Worm (Caenorhabditis elegans) whole organism, late embryonic: ENCODE data around the gene F37B4.15.

ENCODE experiments used
- C08G9.2 ChIP-seq: sonication (generic microtip); optimal IDR thresholded peaks from 2 replicates; lab custom pipeline; 2016; ENCODE audit warnings: mild to moderate bottlenecking, missing genetic modification characterization, moderate library complexity, missing compliant biosample characterization
- K09A11.1 ChIP-seq: sonication (generic microtip); optimal IDR thresholded peaks from 2 replicates; lab custom pipeline; 2017; ENCODE audit warnings: antibody characterized with exemption, mild to moderate bottlenecking, missing genetic modification characterization, missing compliant biosample characterization; ENCODE audit not compliant: insufficient read depth
- T23F11.4 ChIP-seq: fragments of 200-800 bp; sonication (Bioruptor generic); optimal IDR thresholded peaks from 2 replicates; lab custom pipeline; 2018; ENCODE audit warnings: mild to moderate bottlenecking, missing genetic modification characterization, missing compliant biosample characterization
- Y22D7AL.16 ChIP-seq: sonication (generic microtip); optimal IDR thresholded peaks from 2 replicates; lab custom pipeline; 2016; ENCODE audit warnings: missing genetic modification characterization, missing compliant biosample characterization
- ahr-1 ChIP-seq: sonication (generic microtip); optimal IDR thresholded peaks from 2 replicates; lab custom pipeline; 2016; ENCODE audit warnings: missing genetic modification characterization, missing compliant biosample characterization
- ama-1 ChIP-seq: fragments of 150-350 bp; optimal IDR thresholded peaks from 2 replicates; lab custom pipeline; 2014
- ceh-14 ChIP-seq: sonication (generic microtip); optimal IDR thresholded peaks from 2 replicates; lab custom pipeline; 2016; ENCODE audit warnings: missing genotype, missing genetic modification characterization, missing compliant biosample characterization
- ceh-2 ChIP-seq: sonication (generic microtip); optimal IDR thresholded peaks from 2 replicates; lab custom pipeline; 2016; ENCODE audit warnings: missing genotype, missing genetic modification characterization, missing compliant biosample characterization
- ceh-22 ChIP-seq: sonication (generic microtip); optimal IDR thresholded peaks from 2 replicates; lab custom pipeline; 2017; ENCODE audit warnings: missing biosample characterization, missing genetic modification characterization
- ceh-24 ChIP-seq: sonication (generic microtip); optimal IDR thresholded peaks from 2 replicates; lab custom pipeline; 2016; ENCODE audit warnings: mild to moderate bottlenecking, missing genetic modification characterization, missing compliant biosample characterization
- ceh-30 ChIP-seq: fragments of 150-350 bp; optimal IDR thresholded peaks from 2 replicates; lab custom pipeline; 2014; ENCODE audit warnings: missing biosample characterization, missing genetic modification characterization
- ceh-31 ChIP-seq: sonication (generic microtip); optimal IDR thresholded peaks from 2 replicates; lab custom pipeline; 2016; ENCODE audit warnings: missing genetic modification characterization, missing compliant biosample characterization
- ceh-34 ChIP-seq: sonication (generic microtip); optimal IDR thresholded peaks from 2 replicates; lab custom pipeline; 2016; ENCODE audit warnings: mild to moderate bottlenecking, missing genetic modification characterization, missing compliant biosample characterization
- ceh-48 ChIP-seq: sonication (generic microtip); optimal IDR thresholded peaks from 2 replicates; lab custom pipeline; 2016; ENCODE audit warnings: missing genetic modification characterization, inconsistent platforms, missing compliant biosample characterization
- ceh-9 ChIP-seq: sonication (generic microtip); optimal IDR thresholded peaks from 2 replicates; lab custom pipeline; 2016; ENCODE audit warnings: mild to moderate bottlenecking, missing genetic modification characterization, inconsistent platforms, missing compliant biosample characterization
- dve-1 ChIP-seq: sonication (generic microtip); optimal IDR thresholded peaks from 2 replicates; lab custom pipeline; 2017; ENCODE audit warnings: antibody characterized with exemption, mild to moderate bottlenecking, missing genetic modification characterization, missing compliant biosample characterization
- elt-4 ChIP-seq: sonication (generic microtip); optimal IDR thresholded peaks from 2 replicates; lab custom pipeline; 2016; ENCODE audit warnings: missing genetic modification characterization, missing compliant biosample characterization
- eyg-1 ChIP-seq: sonication (generic microtip); optimal IDR thresholded peaks from 2 replicates; lab custom pipeline; 2016; ENCODE audit warnings: missing genotype, missing genetic modification characterization, missing compliant biosample characterization
- fkh-10 ChIP-seq: fragments of 150-350 bp; optimal IDR thresholded peaks from 2 replicates; lab custom pipeline; 2014; ENCODE audit warnings: missing biosample characterization, missing genetic modification reagents, missing genetic modification characterization
- hlh-15 ChIP-seq: sonication (generic microtip); optimal IDR thresholded peaks from 2 replicates; lab custom pipeline; 2016; ENCODE audit warnings: missing genetic modification characterization, missing compliant biosample characterization
- hlh-8 ChIP-seq: sonication (generic microtip); optimal IDR thresholded peaks from 2 replicates; lab custom pipeline; 2016; ENCODE audit warnings: missing genotype, missing genetic modification characterization, missing compliant biosample characterization
- lim-6 ChIP-seq: sonication (generic microtip); optimal IDR thresholded peaks from 2 replicates; lab custom pipeline; 2016; ENCODE audit warnings: missing genetic modification characterization, missing compliant biosample characterization
- lin-11 ChIP-seq: fragments of 200-800 bp; sonication (Bioruptor generic); optimal IDR thresholded peaks from 2 replicates; lab custom pipeline; 2018; ENCODE audit warnings: mild to moderate bottlenecking, missing genetic modification characterization, missing compliant biosample characterization
- madf-2 ChIP-seq: sonication (generic microtip); optimal IDR thresholded peaks from 2 replicates; lab custom pipeline; 2017; ENCODE audit warnings: missing genetic modification characterization, missing compliant biosample characterization
- nfya-1 ChIP-seq: sonication (generic microtip); optimal IDR thresholded peaks from 2 replicates; lab custom pipeline; 2017; ENCODE audit warnings: missing genetic modification characterization, mild to moderate bottlenecking, missing compliant biosample characterization, antibody characterized with exemption, moderate library complexity
- nhr-232 ChIP-seq: sonication (generic microtip); optimal IDR thresholded peaks from 2 replicates; lab custom pipeline; 2016; ENCODE audit warnings: missing genetic modification characterization, missing compliant biosample characterization
- pag-3 ChIP-seq: sonication (generic microtip); optimal IDR thresholded peaks from 2 replicates; lab custom pipeline; 2016; ENCODE audit warnings: missing compliant biosample characterization, missing genetic modification characterization, borderline replicate concordance
- pat-9 ChIP-seq: fragments of 200-800 bp; sonication (Bioruptor generic); optimal IDR thresholded peaks from 2 replicates; lab custom pipeline; 2018; ENCODE audit warnings: mild to moderate bottlenecking, missing genetic modification characterization, moderate library complexity, missing compliant biosample characterization
- pha-4 ChIP-seq: fragments of 150-350 bp; optimal IDR thresholded peaks from 2 replicates; lab custom pipeline; 2018; ENCODE audit warnings: missing biosample characterization, missing genetic modification reagents, missing genetic modification characterization
- pqm-1 ChIP-seq: sonication (generic microtip); optimal IDR thresholded peaks from 2 replicates; lab custom pipeline; 2016; ENCODE audit warnings: missing genetic modification characterization, missing compliant biosample characterization
- rnt-1 ChIP-seq: sonication (generic microtip); optimal IDR thresholded peaks from 2 replicates; lab custom pipeline; 2016; ENCODE audit warnings: missing genetic modification characterization, missing compliant biosample characterization
- sdc-2 ChIP-seq: sonication (generic microtip); optimal IDR thresholded peaks from 2 replicates; lab custom pipeline; 2016; ENCODE audit warnings: missing genotype, missing genetic modification characterization, missing compliant biosample characterization
- sox-2 ChIP-seq: fragments of 200-800 bp; sonication (Bioruptor generic); IDR thresholded peaks from 2 replicates; pipeline ENCODE4 v1.3.6; 2022; ENCODE audit warnings: missing genetic modification reagents, missing genetic modification characterization, missing compliant biosample characterization
- syd-9 ChIP-seq: sonication (generic microtip); optimal IDR thresholded peaks from 2 replicates; lab custom pipeline; 2016; ENCODE audit warnings: mild to moderate bottlenecking, missing genetic modification characterization, moderate library complexity, missing compliant biosample characterization
- tbx-2 ChIP-seq: sonication (generic microtip); optimal IDR thresholded peaks from 2 replicates; lab custom pipeline; 2016; ENCODE audit warnings: missing genetic modification characterization, missing compliant biosample characterization
- tbx-7 ChIP-seq: sonication (generic microtip); optimal IDR thresholded peaks from 2 replicates; lab custom pipeline; 2016; ENCODE audit warnings: missing genotype, missing genetic modification characterization, missing compliant biosample characterization
- ttx-3 ChIP-seq: sonication (generic microtip); optimal IDR thresholded peaks from 2 replicates; lab custom pipeline; 2016; ENCODE audit warnings: missing genetic modification reagents, missing genetic modification characterization, missing compliant biosample characterization
- unc-42 ChIP-seq: sonication (generic microtip); optimal IDR thresholded peaks from 2 replicates; lab custom pipeline; 2016; ENCODE audit warnings: missing genotype, missing genetic modification characterization, missing compliant biosample characterization
- unc-86 ChIP-seq: sonication (generic microtip); optimal IDR thresholded peaks from 2 replicates; lab custom pipeline; 2016; ENCODE audit warnings: missing genetic modification characterization, missing compliant biosample characterization
- zip-5 ChIP-seq: sonication (generic microtip); optimal IDR thresholded peaks from 2 replicates; lab custom pipeline; 2016; ENCODE audit warnings: missing genetic modification characterization, missing compliant biosample characterization
- ztf-16 ChIP-seq: sonication (generic microtip); optimal IDR thresholded peaks from 2 replicates; lab custom pipeline; 2017; ENCODE audit warnings: missing genetic modification characterization, missing compliant biosample characterization

The F37B4.15 gene

DNA sequence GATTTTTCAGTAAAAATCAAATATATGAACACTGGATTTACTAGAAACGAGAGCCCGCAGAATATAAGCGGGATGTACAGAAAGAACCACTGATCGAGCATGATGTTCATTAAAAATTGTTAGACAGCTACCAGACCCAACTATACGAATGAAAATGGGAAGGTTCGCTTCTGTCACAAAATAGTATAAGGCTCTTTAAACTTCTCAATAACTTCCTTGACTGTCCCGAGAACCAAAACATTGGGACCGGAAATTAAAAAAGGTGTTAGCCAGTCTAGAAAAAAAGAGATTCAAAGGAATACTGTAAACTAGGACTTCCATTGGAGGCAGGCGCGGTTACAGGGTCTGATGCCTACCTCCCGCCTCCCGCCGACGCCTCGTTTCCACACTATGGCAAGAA, 34.2 kb upstream of the F37B4.15 start, which contains the start of gene srj-55:
Gene srj-55 (minus strand): TSS at position 101 of the 400 bp plus-strand sequence.
- TF ChIP-seq nhr-232 (tag; lab: Kevin White, UChicago) (no peak), zip-5 (tag; lab: Kevin White, UChicago) (no peak), ceh-22 (tag; lab: Kevin White, UChicago) (no peak), lin-11 (no peak), ceh-34 (tag; lab: Kevin White, UChicago) (no peak), ceh-30 (tag; lab: Kevin White, UChicago) (no peak), C08G9.2 (tag; lab: Kevin White, UChicago) (no peak), dve-1 (no peak), ceh-9 (tag; lab: Kevin White, UChicago) (no peak), ztf-16 (tag; lab: Kevin White, UChicago) (no peak), ceh-31 (tag; lab: Kevin White, UChicago) (no peak)

DNA sequence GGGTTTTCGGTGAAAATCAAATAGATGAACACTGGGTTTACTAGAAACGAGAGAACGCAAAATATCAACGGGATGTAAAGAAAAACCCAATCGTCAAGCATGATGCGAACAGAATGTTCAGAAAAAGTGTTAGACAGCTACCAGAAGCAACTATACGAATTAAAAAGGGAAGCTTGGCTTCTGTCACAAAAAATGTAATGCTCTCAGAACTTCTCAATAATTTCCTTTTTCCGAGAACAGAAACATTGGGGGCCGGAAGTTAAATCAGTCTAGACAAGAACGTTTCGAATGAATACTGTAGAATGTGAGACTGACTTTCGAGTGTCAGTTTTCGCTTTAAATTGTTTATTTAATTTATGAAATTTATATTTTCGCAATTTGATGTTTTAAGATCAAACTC, 32.3 kb upstream of the F37B4.15 start, which contains the start of gene srj-54:
Gene srj-54 (minus strand): TSS at position 101 of the 400 bp plus-strand sequence.
- TF ChIP-seq ceh-9 (tag; lab: Kevin White, UChicago) (no peak), tbx-7 (tag; lab: Kevin White, UChicago) (no peak), eyg-1 (no peak), ceh-2 (no peak), ceh-48 (tag; lab: Kevin White, UChicago) (no peak), lim-6 (tag; lab: Kevin White, UChicago) (no peak), K09A11.1 (tag; lab: Kevin White, UChicago) (no peak), madf-2 (tag; lab: Kevin White, UChicago) (no peak), hlh-15 (tag; lab: Kevin White, UChicago) (no peak), ztf-16 (tag; lab: Kevin White, UChicago) (no peak), pha-4 (tag; lab: Kevin White, UChicago) (no peak), ceh-30 (tag; lab: Kevin White, UChicago) (no peak), pat-9 (tag; lab: Kevin White, UChicago) (no peak), ceh-24 (tag; lab: Kevin White, UChicago) (no peak), pqm-1 (tag; lab: Kevin White, UChicago) (no peak), syd-9 (tag; lab: Kevin White, UChicago) (no peak), unc-86 (tag; lab: Kevin White, UChicago) (no peak)

DNA sequence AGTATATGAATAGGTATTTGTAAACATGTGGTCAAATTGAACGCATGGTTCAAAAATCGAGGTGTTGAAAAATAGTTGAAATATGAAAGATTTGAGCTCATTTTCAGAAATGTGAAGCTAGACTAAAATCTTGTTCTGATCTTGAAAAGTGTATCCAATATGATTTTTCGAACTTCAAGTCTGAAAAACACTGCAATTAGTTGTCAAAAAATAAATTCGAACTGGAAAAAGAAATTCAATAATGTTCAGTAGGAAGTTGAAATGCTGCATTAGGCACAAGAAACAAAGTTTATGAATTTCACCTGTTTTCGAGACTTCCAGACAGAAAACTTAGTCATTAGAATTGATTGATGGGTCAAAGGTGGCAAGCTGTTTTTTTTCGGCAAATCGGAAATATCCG, 30.5 kb upstream of the F37B4.15 start, which contains the start of gene srh-270:
Gene srh-270 (minus strand): TSS at position 101 of the 400 bp plus-strand sequence.
- no peak for TF ChIP-seq sdc-2 (tag; lab: Kevin White, UChicago)
- no peak for TF ChIP-seq Y22D7AL.16 (tag; lab: Kevin White, UChicago)
- TF ChIP-seq ceh-9 (tag; lab: Kevin White, UChicago), result no peak
- no peak for TF ChIP-seq ahr-1 (tag; lab: Kevin White, UChicago)
- TF ChIP-seq, all 69 proteins: peak for 0

DNA sequence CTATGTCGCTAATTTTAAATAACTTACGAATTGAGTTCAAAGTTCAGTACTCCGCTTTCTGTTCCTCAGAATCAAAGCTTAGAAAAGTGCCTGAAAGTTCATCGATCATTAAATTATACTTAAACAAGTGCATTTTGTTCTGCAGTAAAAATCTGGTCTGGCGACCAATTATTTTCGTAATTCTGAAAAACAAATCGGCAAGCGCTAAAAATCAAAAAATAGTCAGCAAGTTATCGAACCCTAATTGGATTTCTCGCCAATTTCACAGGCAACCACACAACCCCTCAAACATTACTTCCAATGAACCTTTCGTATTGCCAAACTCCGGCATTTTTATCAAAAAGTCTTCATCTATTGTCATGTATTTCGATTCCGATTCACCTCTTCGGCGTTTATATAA, 29.0 kb upstream of the F37B4.15 start, which contains the start of gene srh-272:
Gene srh-272 (plus strand): TSS at position 301 of the 400 bp plus-strand sequence.
- TF ChIP-seq sox-2 (GFP tag; lab: Robert Waterston, UW) (no peak), rnt-1 (no peak), elt-4 (no peak), ttx-3 (tag; lab: Kevin White, UChicago) (no peak), ama-1 (no peak), nfya-1 (tag; lab: Kevin White, UChicago) (no peak), ceh-14 (tag; lab: Kevin White, UChicago) (no peak), tbx-2 (tag; lab: Kevin White, UChicago) (no peak), unc-42 (tag; lab: Kevin White, UChicago) (no peak), madf-2 (tag; lab: Kevin White, UChicago) (no peak), pag-3 (tag; lab: Kevin White, UChicago) (no peak), fkh-10 (no peak), C08G9.2 (tag; lab: Kevin White, UChicago) (no peak), T23F11.4 (GFP tag; lab: Kevin White, UChicago) (no peak), zip-5 (tag; lab: Kevin White, UChicago) (no peak), hlh-8 (tag; lab: Kevin White, UChicago) (no peak), tbx-7 (tag; lab: Kevin White, UChicago) (no peak)
